Fruit fly (Drosophila melanogaster): ENCODE results near the gene CG31245.

DNA sequence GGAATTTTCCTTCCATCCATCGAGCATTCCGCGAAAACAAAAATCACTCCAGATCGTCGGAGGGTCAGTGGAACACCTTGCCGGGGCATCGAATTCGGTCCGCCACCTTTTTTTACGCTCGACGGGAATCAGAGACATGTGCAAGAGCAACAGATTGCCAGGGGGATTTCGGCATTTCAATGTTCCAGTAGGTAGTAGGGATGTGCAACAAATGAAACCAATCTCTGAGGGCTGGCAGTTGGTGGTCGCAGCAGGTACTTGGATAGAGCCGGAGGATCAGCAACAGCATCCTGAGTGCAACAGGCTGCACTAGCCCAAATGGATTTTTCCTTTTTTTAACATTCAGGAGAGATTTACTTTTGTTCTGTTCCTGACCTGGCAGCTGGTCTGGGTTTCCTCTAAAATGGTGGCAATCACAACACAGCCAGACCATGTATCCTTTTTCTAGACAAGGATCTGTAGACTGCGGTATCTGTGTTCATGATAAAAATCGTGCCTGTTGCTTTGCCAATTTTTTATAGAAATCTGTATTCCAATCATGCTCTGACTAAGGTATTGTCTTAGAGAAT, 26.6 kb downstream of the CG31245 start:
- TF ChIP-seq CG8478 (optimal IDR thresholded peaks at IDR 0.05), result no peak
- no peak for TF ChIP-seq CTCF (optimal IDR thresholded peaks at IDR 0.05)

Measured in S2 (cell line).